Worm (Caenorhabditis elegans): ENCODE measurements around the gene B0304.2.

B0304.2 gene

DNA sequence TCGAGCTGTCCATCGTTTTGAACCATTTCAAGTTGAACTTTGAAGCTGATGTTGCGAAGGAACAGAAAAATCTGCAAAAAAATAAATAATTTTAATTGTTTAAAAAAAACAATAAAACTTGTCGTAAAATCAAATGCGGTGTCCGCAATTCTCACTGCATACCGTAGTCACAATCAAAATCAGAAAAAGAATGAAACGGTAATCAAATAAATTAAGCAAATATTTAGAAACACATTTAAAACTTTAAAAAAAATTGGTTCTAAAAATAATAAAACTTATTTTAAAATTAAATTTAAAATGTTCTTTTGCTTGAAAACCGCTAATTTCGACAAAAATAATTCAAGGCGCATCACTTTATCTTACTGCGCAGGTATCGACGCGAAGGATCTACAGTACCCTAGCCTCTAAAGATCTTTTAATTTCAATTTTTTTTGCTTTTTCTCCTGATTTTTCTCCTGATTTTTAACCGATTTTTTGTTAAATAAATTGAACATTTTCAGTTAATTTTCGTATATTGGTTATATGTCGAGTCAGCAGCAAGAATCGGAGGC is at the start of gene B0304.2, which contains the start of gene B0304.4:
Gene B0304.2 (plus strand): TSS at position 501 of the 551 bp plus-strand sequence.
Gene B0304.4 (minus strand): TSS at position 101 of the 551 bp plus-strand sequence.
- no peak for TF ChIP-seq unc-62 (GFP tag; optimal IDR thresholded peaks at IDR 0.05)

DNA sequence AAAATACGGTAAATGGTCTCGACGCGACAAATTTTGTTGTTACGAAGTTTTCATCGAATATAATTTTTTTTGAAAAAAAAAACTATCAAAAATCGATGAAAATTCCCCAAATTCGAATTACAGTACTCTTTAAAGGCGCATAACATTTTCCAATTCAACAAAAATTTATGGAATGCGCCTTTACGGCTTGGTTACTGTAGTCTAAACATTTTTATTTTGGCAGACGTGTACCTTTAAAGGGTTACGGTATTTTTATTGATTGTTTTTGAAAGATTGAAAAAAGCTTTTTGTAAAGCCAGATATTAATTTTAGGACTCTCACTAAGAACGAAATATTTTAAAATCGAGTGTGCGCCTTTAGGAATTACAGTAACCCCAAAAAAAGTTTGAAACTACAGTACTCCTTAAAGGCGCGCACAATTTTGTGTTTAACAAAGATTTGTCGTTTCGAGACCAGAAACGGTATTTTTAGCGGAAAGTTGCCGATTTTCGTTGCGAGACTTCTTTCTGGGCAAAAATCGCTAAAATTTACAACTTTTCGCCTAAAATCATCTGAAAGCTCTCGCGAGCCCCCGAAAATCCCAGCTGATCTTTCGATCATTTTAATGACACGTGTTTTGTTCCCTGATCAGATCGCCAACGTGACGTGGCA is 49.3 kb upstream of the B0304.2 start:
- no peak for TF ChIP-seq unc-62 (GFP tag; optimal IDR thresholded peaks at IDR 0.05)

ce11 chrII:4478303-4478702 is 45.1 kb upstream of the B0304.2 start, which contains the start of gene T05C1.1:
Gene T05C1.1, plus strand, starts transcription at chrII:4478603.
- no peak for TF ChIP-seq unc-62 (GFP tag; optimal IDR thresholded peaks at IDR 0.05)

DNA sequence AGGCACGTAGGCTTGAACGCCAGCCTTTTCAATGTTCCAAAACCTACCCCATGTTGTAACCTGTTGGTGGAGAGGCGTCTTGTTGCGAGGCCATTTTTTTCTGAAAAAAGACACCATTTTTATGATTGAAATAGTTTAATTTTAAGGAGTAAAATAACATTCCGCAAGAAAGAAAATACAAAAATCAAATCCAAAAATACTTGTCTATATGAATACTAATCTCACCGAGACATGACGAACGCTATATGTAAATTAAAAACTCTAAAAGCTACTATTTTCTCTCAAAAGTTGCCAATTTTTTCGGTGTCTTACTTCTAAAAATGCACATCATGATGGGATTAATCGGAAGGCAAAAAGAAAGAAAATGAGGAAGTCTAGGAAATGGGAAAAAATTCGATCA is 41.4 kb upstream of the B0304.2 start, which contains the start of gene T05C1.2:
Gene T05C1.2 (minus strand): TSS at position 101 of the 400 bp plus-strand sequence.
- no peak for TF ChIP-seq unc-62 (GFP tag; optimal IDR thresholded peaks at IDR 0.05)

- TF ChIP-seq unc-62 (GFP tag; optimal IDR thresholded peaks at IDR 0.05): no peak
Measured at ce11 chrII:4489288-4489687, 34.1 kb upstream of the B0304.2 start, which contains the start of gene T05C1.3. Gene T05C1.3, minus strand, starts transcription at chrII:4489388.

- TF ChIP-seq unc-62 (GFP tag; optimal IDR thresholded peaks at IDR 0.05): no peak
Measured at ce11 chrII:4490729-4491128, 32.7 kb upstream of the B0304.2 start, which contains the start of gene T05C1.5. Gene T05C1.5, minus strand, starts transcription at chrII:4490829.

- TF ChIP-seq unc-62 (GFP tag; optimal IDR thresholded peaks at IDR 0.05): no peak
Measured at ce11 chrII:4494532-4494931, 28.9 kb upstream of the B0304.2 start.

DNA sequence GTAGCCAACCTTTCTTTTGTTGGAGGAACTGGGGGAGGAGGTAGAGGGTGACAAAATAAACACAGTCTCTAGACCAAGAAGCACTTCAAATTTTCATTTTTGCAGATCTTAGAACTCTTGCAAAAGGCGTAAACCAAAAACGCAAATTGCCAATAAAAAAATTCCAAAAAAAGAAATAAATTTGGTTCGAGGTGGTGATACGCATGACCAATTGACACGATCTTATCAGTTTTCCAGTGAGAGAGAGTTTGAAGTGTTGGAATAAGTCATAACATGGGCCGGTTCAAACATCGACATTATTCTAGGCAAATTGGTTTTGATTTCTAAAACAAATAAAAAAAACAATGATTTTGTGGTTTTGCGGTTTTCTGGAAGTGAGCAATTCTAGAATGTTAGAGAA is 27.6 kb upstream of the B0304.2 start:
- TF ChIP-seq unc-62 (GFP tag; optimal IDR thresholded peaks at IDR 0.05): no peak

DNA sequence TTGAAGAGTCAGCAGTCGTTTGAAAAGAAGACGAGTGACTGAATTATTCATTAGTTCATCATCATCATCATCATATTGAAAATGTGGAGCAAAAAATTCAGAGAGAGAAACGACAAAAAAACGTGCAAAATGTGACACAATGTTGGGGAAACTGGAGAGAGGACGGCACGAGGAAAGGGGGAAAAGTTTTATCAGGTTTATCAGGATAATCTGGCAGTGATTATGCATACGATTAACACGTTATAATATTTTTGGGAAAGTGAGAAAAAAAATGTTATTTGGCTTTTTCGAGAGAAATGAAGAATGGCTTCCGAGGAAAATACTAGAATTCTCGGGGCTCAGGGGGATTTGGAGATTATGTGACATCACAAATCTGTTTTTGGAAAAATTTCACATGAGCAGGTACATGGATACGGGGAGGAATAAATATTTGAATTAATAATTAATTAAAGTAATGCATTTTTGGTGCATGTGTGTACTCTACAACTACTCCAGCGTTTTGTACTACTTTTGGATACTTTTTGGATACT is 18.3 kb upstream of the B0304.2 start, which contains the start of gene camt-1:
Gene camt-1 (minus strand): TSS at position 51 of the 530 bp plus-strand sequence.
- no peak for TF ChIP-seq unc-62 (GFP tag; optimal IDR thresholded peaks at IDR 0.05)

- no peak for TF ChIP-seq unc-62 (GFP tag; optimal IDR thresholded peaks at IDR 0.05)
Measured at ce11 chrII:4506552-4507291, 16.7 kb upstream of the B0304.2 start.

ce11 chrII:4507669-4508068 is 15.8 kb upstream of the B0304.2 start:
- no peak for TF ChIP-seq unc-62 (GFP tag; optimal IDR thresholded peaks at IDR 0.05)

- TF ChIP-seq unc-62 (GFP tag; optimal IDR thresholded peaks at IDR 0.05): no peak
Measured at ce11 chrII:4510684-4511083, 12.7 kb upstream of the B0304.2 start.

- TF ChIP-seq unc-62 (GFP tag; optimal IDR thresholded peaks at IDR 0.05): no peak
Measured at ce11 chrII:4511911-4512310, 11.5 kb upstream of the B0304.2 start, which contains the start of gene cyp-23A1. Gene cyp-23A1, plus strand, starts transcription at chrII:4512211.

DNA sequence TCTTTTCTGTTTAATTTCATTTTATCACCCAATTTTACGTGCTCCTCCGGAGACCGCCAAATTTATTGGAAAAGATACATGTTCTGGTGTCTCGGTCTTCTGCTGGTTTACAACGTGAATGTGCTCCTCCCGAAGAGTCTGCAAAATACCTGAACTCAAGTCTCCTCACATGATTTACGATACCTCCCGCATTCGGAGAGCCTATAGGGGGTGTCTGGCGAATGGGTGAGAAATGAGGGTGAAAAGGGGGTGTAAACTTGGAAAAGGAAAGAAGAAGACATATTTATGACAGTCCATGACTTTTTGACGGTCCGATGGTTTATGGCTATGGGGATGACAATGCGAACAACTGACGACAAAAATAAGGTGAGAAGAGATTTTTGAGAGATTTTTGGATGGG is 7.1 kb upstream of the B0304.2 start:
- TF ChIP-seq unc-62 (GFP tag; optimal IDR thresholded peaks at IDR 0.05): no peak

ce11 chrII:4517254-4517653 is 6.2 kb upstream of the B0304.2 start:
- no peak for TF ChIP-seq unc-62 (GFP tag; optimal IDR thresholded peaks at IDR 0.05)

DNA sequence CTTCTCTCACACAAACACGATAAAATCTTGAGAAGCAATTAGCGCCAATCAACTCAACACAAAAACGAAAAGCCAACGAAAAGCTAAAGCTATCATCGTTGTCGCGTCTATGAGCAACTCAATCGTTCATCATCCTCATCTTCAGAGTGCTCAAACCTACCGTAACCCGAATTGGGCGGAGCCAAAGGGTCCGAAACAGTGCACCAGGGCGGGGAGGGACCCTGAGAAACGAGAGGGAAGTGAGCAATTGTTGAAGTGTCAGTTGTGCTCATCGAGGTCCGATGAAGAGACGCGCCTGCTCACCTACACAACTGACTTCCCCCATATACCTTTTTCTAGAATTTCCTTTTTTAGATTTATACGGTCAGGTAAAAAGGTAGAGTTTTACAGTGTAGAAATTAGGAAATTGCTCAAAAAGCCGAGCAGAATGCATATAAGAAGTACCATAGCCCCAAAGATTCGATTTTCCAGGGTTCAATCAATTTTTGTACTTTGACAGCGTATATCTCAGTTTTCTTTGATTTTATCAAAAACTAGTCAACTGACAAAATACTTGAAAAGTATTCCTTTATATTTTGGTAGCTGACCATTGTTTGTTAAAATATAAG is 5.0 kb upstream of the B0304.2 start, which contains the start of gene hlh-1:
Gene hlh-1 (plus strand): TSS at position 275 of the 608 bp plus-strand sequence.
- no peak for TF ChIP-seq unc-62 (GFP tag; optimal IDR thresholded peaks at IDR 0.05)

Measured in whole organism, dauer.